Worm (Caenorhabditis elegans): Measurements from ENCODE around the gene srx-97.

- TF ChIP-seq B0035.1 (tag; optimal IDR thresholded peaks at IDR 0.05), result no peak
- TF ChIP-seq dpl-1 (GFP tag; optimal IDR thresholded peaks at IDR 0.05), result no peak
- no peak for TF ChIP-seq nfya-1 (tag; optimal IDR thresholded peaks at IDR 0.05; ENCODE audit: borderline replicate concordance, insufficient read depth)
- TF ChIP-seq ama-1 (optimal IDR thresholded peaks at IDR 0.05), result no peak
- no peak for TF ChIP-seq ama-1 (GFP tag; optimal IDR thresholded peaks at IDR 0.05)
- TF ChIP-seq let-607 (tag; optimal IDR thresholded peaks at IDR 0.05), result no peak
- no peak for TF ChIP-seq lsl-1 (GFP tag; optimal IDR thresholded peaks at IDR 0.05)
- no peak for TF ChIP-seq rpc-1 (optimal IDR thresholded peaks at IDR 0.05)
- TF ChIP-seq rpc-1 (tag; optimal IDR thresholded peaks at IDR 0.05), result no peak
- TF ChIP-seq ztf-3 (GFP tag; optimal IDR thresholded peaks at IDR 0.05), result no peak
- TF ChIP-seq madf-6 (GFP tag; IDR thresholded peaks at IDR 0.05), result no peak
- no peak for TF ChIP-seq ztf-22 (GFP tag; optimal IDR thresholded peaks at IDR 0.05)
Observed at ce11 chrII:3634765-3635164, 34.5 kb downstream of the srx-97 start.

Data from whole organism, young adult.